Worm (Caenorhabditis elegans) whole organism, L2 larva: Measurements from ENCODE around the gene ZK185.3.

ENCODE experiments used
- elt-3 ChIP-seq: sonication (generic microtip); optimal IDR thresholded peaks from 2 replicates; lab custom pipeline; 2017; ENCODE audit warnings: missing biosample characterization, missing genetic modification characterization
- nhr-6 ChIP-seq: fragments of 150-350 bp; optimal IDR thresholded peaks from 2 replicates; lab custom pipeline; 2014; ENCODE audit warnings: missing biosample characterization, missing genetic modification characterization
- nhr-77 ChIP-seq: fragments of 150-350 bp; optimal IDR thresholded peaks from 2 replicates; lab custom pipeline; 2014; ENCODE audit warnings: missing biosample characterization, missing genetic modification characterization

- TF ChIP-seq nhr-6 (tag; lab: Kevin White, UChicago) (no peak), nhr-77 (tag; lab: Kevin White, UChicago) (no peak), elt-3 (no peak)
Measured at ce11 chrIV:4548253-4548652, 18.0 kb upstream of the ZK185.3 start, which contains the start of gene ZK185.1.
